Fruit fly (Drosophila melanogaster) whole organism, embryonic: ENCODE measurements around the gene Rbcn-3B.

ENCODE experiments used
- CG10462 ChIP-seq: fragments of 200-800 bp; sonication (Bioruptor generic); optimal IDR thresholded peaks from 2 replicates; lab custom pipeline; 2016; ENCODE audit warnings: missing biosample characterization, missing genetic modification characterization
- CG10979 ChIP-seq: fragments of 200-800 bp; sonication (Bioruptor generic); optimal IDR thresholded peaks from 2 replicates; lab custom pipeline; 2018; ENCODE audit warnings: missing biosample characterization, mild to moderate bottlenecking, missing genetic modification characterization, moderate library complexity
- CG12071 ChIP-seq: fragments of 200-800 bp; sonication (Bioruptor generic); optimal IDR thresholded peaks from 3 replicates; lab custom pipeline; 2018; ENCODE audit warnings: missing biosample characterization, mild to moderate bottlenecking, missing genetic modification characterization
- CG12155 ChIP-seq: fragments of 200-800 bp; sonication (Bioruptor generic); optimal IDR thresholded peaks from 3 replicates; lab custom pipeline; 2016; ENCODE audit warnings: missing biosample characterization, missing genetic modification characterization
- CG12219 ChIP-seq: fragments of 200-800 bp; sonication (Bioruptor generic); optimal IDR thresholded peaks from 3 replicates; lab custom pipeline; 2018; ENCODE audit warnings: missing biosample characterization, mild to moderate bottlenecking, missing genetic modification characterization
- CG1233 ChIP-seq: fragments of 200-800 bp; sonication (Bioruptor generic); optimal IDR thresholded peaks from 4 replicates; lab custom pipeline; 2018; ENCODE audit warnings: missing biosample characterization, mild to moderate bottlenecking, missing genetic modification characterization
- CG16815 ChIP-seq: fragments of 200-800 bp; sonication (Bioruptor generic); optimal IDR thresholded peaks from 3 replicates; lab custom pipeline; 2017; ENCODE audit warnings: missing biosample characterization, mild to moderate bottlenecking, missing genetic modification characterization
- CG17912 ChIP-seq: fragments of 200-800 bp; sonication (Bioruptor generic); optimal IDR thresholded peaks from 2 replicates; lab custom pipeline; 2018; ENCODE audit warnings: missing biosample characterization, mild to moderate bottlenecking, missing genetic modification characterization
- CG31388 ChIP-seq: fragments of 200-800 bp; sonication (Bioruptor generic); optimal IDR thresholded peaks from 2 replicates; lab custom pipeline; 2016; ENCODE audit warnings: missing biosample characterization, missing genetic modification characterization
- CG32532 ChIP-seq: fragments of 200-800 bp; sonication (Bioruptor generic); IDR thresholded peaks from 2 replicates; pipeline ENCODE4 v1.3.6; 2022; ENCODE audit warnings: missing biosample characterization, missing genetic modification characterization
- CG34422 ChIP-seq: fragments of 200-800 bp; sonication (Bioruptor generic); IDR thresholded peaks from 3 replicates; pipeline ENCODE4 v1.3.6; 2022; ENCODE audit warnings: missing biosample characterization, missing genetic modification characterization
- CG7556 ChIP-seq: fragments of 200-800 bp; sonication (Bioruptor generic); optimal IDR thresholded peaks from 2 replicates; lab custom pipeline; 2017; ENCODE audit warnings: missing biosample characterization, mild to moderate bottlenecking, missing genetic modification characterization
- CG8478 ChIP-seq: fragments of >200 bp; optimal IDR thresholded peaks from 2 replicates; lab custom pipeline; 2018
- CHES-1-like ChIP-seq: fragments of 200-800 bp; sonication (Bioruptor generic); optimal IDR thresholded peaks from 2 replicates; lab custom pipeline; 2016; ENCODE audit warnings: missing biosample characterization, missing genetic modification characterization
- CTCF ChIP-seq: fragments of 200-800 bp; sonication (Bioruptor generic); optimal IDR thresholded peaks from 2 replicates; lab custom pipeline; 2017; ENCODE audit warnings: missing biosample characterization, mild to moderate bottlenecking, missing genetic modification characterization, moderate library complexity
- Dfd ChIP-seq, 2 experiments: fragments of >200 bp; optimal IDR thresholded peaks; 2 replicates each; lab custom pipeline; 2017; ENCODE audit warnings: missing biosample characterization in 2 of 2, missing genetic modification characterization in 2 of 2
- Dll ChIP-seq: fragments of 200-800 bp; sonication (Bioruptor generic); IDR thresholded peaks from 4 replicates; pipeline ENCODE4 v1.3.6; 2022; ENCODE audit warnings: missing biosample characterization, missing genetic modification characterization; ENCODE audit not compliant: partially characterized antibody
- Dp ChIP-seq: fragments of 200-800 bp; sonication (Bioruptor generic); optimal IDR thresholded peaks from 2 replicates; lab custom pipeline; 2018; ENCODE audit warnings: missing biosample characterization, mild to moderate bottlenecking, missing genetic modification characterization, moderate library complexity
- Drgx ChIP-seq: fragments of 200-800 bp; sonication (Bioruptor generic); IDR thresholded peaks from 2 replicates; pipeline ENCODE4 v1.3.6; 2022; ENCODE audit warnings: missing biosample characterization, missing genetic modification characterization
- Fer3 ChIP-seq: fragments of 200-800 bp; sonication (Bioruptor generic); optimal IDR thresholded peaks from 2 replicates; lab custom pipeline; 2018; ENCODE audit warnings: missing biosample characterization, mild to moderate bottlenecking, missing genetic modification characterization, moderate library complexity
- H2.0 ChIP-seq: fragments of 200-800 bp; sonication (Bioruptor generic); IDR thresholded peaks from 2 replicates; pipeline ENCODE4 v1.3.6; 2022; ENCODE audit warnings: missing biosample characterization, missing genetic modification characterization
- HHEX ChIP-seq: fragments of 200-800 bp; sonication (Bioruptor generic); optimal IDR thresholded peaks from 3 replicates; lab custom pipeline; 2017; ENCODE audit warnings: missing biosample characterization, mild to moderate bottlenecking, missing genetic modification characterization, missing genetic modification reagents
- HLH4C ChIP-seq: fragments of 200-800 bp; sonication (Bioruptor generic); IDR thresholded peaks from 3 replicates; pipeline ENCODE4 v1.3.6; 2022; ENCODE audit warnings: missing biosample characterization, missing genetic modification characterization; ENCODE audit not compliant: partially characterized antibody
- MTF-1 ChIP-seq: fragments of 200-800 bp; sonication (Bioruptor generic); optimal IDR thresholded peaks from 2 replicates; lab custom pipeline; 2018; ENCODE audit warnings: missing biosample characterization, mild to moderate bottlenecking, missing genetic modification characterization, borderline replicate concordance
- Meics ChIP-seq: fragments of 200-800 bp; sonication (Bioruptor generic); optimal IDR thresholded peaks from 2 replicates; lab custom pipeline; 2017; ENCODE audit warnings: missing biosample characterization, mild to moderate bottlenecking, missing genetic modification characterization
- NC2α ChIP-seq: fragments of 200-800 bp; sonication (Bioruptor generic); optimal IDR thresholded peaks from 2 replicates; lab custom pipeline; 2016; ENCODE audit warnings: missing biosample characterization, missing genetic modification characterization
- Nf-YC ChIP-seq: fragments of 200-800 bp; optimal IDR thresholded peaks from 3 replicates; lab custom pipeline; 2019; ENCODE audit warnings: missing biosample characterization, mild to moderate bottlenecking, missing genetic modification characterization, moderate library complexity
- Scr ChIP-seq: fragments of 200-800 bp; sonication (Bioruptor generic); IDR thresholded peaks from 2 replicates; pipeline ENCODE4 v1.3.6; 2022; ENCODE audit warnings: missing biosample characterization, missing genetic modification characterization; ENCODE audit not compliant: partially characterized antibody
- Tbp ChIP-seq: fragments of >200 bp; optimal IDR thresholded peaks from 2 replicates; lab custom pipeline; 2018; ENCODE audit warnings: missing biosample characterization, missing genetic modification characterization
- bcd ChIP-seq: fragments of 200-800 bp; sonication (Bioruptor generic); optimal IDR thresholded peaks from 2 replicates; lab custom pipeline; 2017; ENCODE audit warnings: missing biosample characterization, mild to moderate bottlenecking, missing genetic modification characterization
- bsh ChIP-seq, 2 experiments: fragments of 200-800 bp; sonication (Bioruptor generic); optimal IDR thresholded peaks; 2 replicates each; lab custom pipeline; 2017 to 2018; ENCODE audit warnings: mild to moderate bottlenecking in 2 of 2, missing biosample characterization in 2 of 2, missing genetic modification characterization in 2 of 2, moderate library complexity in 1 of 2
- chif ChIP-seq, 2 experiments: fragments of 200-800 bp; sonication (Bioruptor generic); optimal IDR thresholded peaks; 3 replicates each; lab custom pipeline; 2016; ENCODE audit warnings: missing biosample characterization in 2 of 2, missing genetic modification characterization in 2 of 2
- crol ChIP-seq: fragments of 200-800 bp; sonication (Bioruptor generic); IDR thresholded peaks from 2 replicates; pipeline ENCODE4 v1.3.6; 2022; ENCODE audit warnings: missing biosample characterization, missing genetic modification characterization
- dan ChIP-seq: fragments of 200-800 bp; sonication (Bioruptor generic); IDR thresholded peaks from 2 replicates; pipeline ENCODE4 v1.3.6; 2022; ENCODE audit warnings: missing biosample characterization, missing genetic modification characterization
- gfzf ChIP-seq: fragments of 200-800 bp; sonication (Bioruptor generic); optimal IDR thresholded peaks from 2 replicates; lab custom pipeline; 2016; ENCODE audit warnings: missing biosample characterization, mild to moderate bottlenecking, missing genetic modification characterization, moderate library complexity
- ham ChIP-seq: fragments of 200-800 bp; sonication (Bioruptor generic); IDR thresholded peaks from 2 replicates; pipeline ENCODE4 v1.3.6; 2022; ENCODE audit warnings: missing biosample characterization, missing genetic modification characterization
- hb ChIP-seq: fragments of 200-800 bp; sonication (Bioruptor generic); IDR thresholded peaks from 3 replicates; pipeline ENCODE4 v1.3.6; 2022; ENCODE audit warnings: missing biosample characterization, missing genetic modification characterization; ENCODE audit not compliant: partially characterized antibody
- insv ChIP-seq, 2 experiments: fragments of 200-800 bp; sonication (Bioruptor generic); optimal IDR thresholded peaks; 3 replicates each; lab custom pipeline; 2016 to 2018; ENCODE audit warnings: missing biosample characterization in 2 of 2, missing genetic modification characterization in 2 of 2
- jumu ChIP-seq: fragments of 200-800 bp; sonication (Bioruptor generic); optimal IDR thresholded peaks from 3 replicates; lab custom pipeline; 2016; ENCODE audit warnings: missing biosample characterization, missing genetic modification characterization
- oc ChIP-seq: fragments of 200-800 bp; sonication (Bioruptor generic); optimal IDR thresholded peaks from 2 replicates; lab custom pipeline; 2018; ENCODE audit warnings: missing biosample characterization, mild to moderate bottlenecking, missing genetic modification characterization, moderate library complexity
- pzg ChIP-seq: fragments of 200-800 bp; sonication (Bioruptor generic); optimal IDR thresholded peaks from 3 replicates; lab custom pipeline; 2018; ENCODE audit warnings: missing biosample characterization, mild to moderate bottlenecking, missing genetic modification characterization, moderate library complexity
- ro ChIP-seq: fragments of 200-800 bp; sonication (Bioruptor generic); IDR thresholded peaks from 2 replicates; pipeline ENCODE4 v1.3.6; 2022; ENCODE audit warnings: missing biosample characterization, missing genetic modification characterization
- sd ChIP-seq: fragments of 200-800 bp; sonication (Bioruptor generic); optimal IDR thresholded peaks from 3 replicates; lab custom pipeline; 2018; ENCODE audit warnings: missing biosample characterization, mild to moderate bottlenecking, missing genetic modification characterization, moderate library complexity
- sima ChIP-seq: fragments of 200-800 bp; sonication (Bioruptor generic); optimal IDR thresholded peaks from 2 replicates; lab custom pipeline; 2016; ENCODE audit warnings: missing biosample characterization, missing genetic modification characterization
- slbo ChIP-seq: fragments of 200-800 bp; sonication (Bioruptor generic); IDR thresholded peaks from 2 replicates; pipeline ENCODE4 v1.3.6; 2022; ENCODE audit warnings: missing biosample characterization, missing genetic modification characterization
- sob ChIP-seq: fragments of 200-800 bp; sonication (Bioruptor generic); IDR thresholded peaks from 2 replicates; pipeline ENCODE4 v1.3.6; 2022; ENCODE audit warnings: missing biosample characterization, missing genetic modification characterization
- tup ChIP-seq: fragments of 200-800 bp; sonication (Bioruptor generic); optimal IDR thresholded peaks from 2 replicates; lab custom pipeline; 2016; ENCODE audit warnings: missing biosample characterization, mild to moderate bottlenecking, missing genetic modification characterization, moderate library complexity
- usp ChIP-seq: fragments of >200 bp; optimal IDR thresholded peaks from 2 replicates; lab custom pipeline; 2017; ENCODE audit warnings: missing biosample characterization, missing genetic modification characterization
- zen2 ChIP-seq: fragments of 200-800 bp; sonication (Bioruptor generic); IDR thresholded peaks from 3 replicates; pipeline ENCODE4 v1.3.6; 2022; ENCODE audit warnings: missing biosample characterization, missing genetic modification characterization; ENCODE audit not compliant: partially characterized antibody

The Rbcn-3B gene

DNA sequence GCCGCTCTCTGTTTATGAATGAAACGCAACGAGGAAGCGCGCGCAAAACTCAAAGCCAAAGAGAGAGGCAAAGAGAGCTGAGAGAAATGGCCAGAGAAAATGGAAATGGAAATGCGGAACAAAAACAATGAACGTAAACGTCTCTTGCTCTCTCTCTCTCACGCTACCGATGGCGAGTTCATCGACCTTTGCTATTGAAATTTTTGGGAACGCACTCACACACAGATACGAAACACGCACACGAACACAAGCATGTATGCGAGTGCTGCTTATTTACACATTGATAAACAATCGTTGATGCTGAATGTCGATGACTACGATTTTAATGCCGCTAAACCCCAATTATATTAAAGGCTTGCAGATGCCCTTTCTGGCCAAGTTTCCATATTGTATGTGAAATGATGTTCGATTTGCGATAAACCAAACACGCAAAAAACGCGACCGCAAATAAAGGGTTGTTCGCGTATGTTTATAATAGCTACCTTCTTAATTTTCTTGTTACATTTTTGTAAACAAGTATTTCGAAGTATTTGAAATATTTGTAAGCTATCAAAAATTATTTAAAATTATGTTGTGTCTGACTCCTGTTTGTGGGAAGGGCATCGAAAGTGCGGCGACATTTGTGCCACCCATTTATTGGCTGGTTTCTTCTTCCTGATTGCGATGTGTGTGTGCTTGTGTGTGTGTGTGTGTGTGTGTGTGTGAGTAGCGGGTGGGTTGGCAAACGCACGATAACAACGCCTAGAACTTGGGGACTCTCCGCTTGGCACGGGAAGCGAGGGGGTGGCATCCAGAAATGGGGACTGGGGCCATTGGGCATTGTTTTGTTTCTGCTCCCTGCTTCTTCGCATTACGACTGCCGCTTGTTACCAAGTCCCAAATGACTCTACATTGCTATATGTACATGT, 34.9 kb downstream of the Rbcn-3B start (continued):
- TF ChIP-seq Scr (no peak), slbo (GFP tag; lab: Robert Waterston, UW) (peak; percentile 64), pzg (GFP tag; lab: Kevin White, UChicago) (no peak), CTCF (GFP tag; lab: Kevin White, UChicago) (peak; percentile 40), zen2 (0 out of 3 replicates have a peak, but pooled peaks have one; percentile 32), CG7556 (GFP tag; lab: Kevin White, UChicago) (peak; percentile 89), bsh (GFP tag; optimal IDR thresholded peaks at IDR 0.05; lab: Kevin White, UChicago) (peak in 1 of 2 experiments; percentile 85), CG8478 (lab: Kevin White, UChicago) (no peak), Meics (GFP tag; lab: Kevin White, UChicago) (peak; percentile 66), Fer3 (tag; lab: Kevin White, UChicago) (peak; percentile 41), dan (GFP tag; lab: Robert Waterston, UW) (no peak), H2.0 (peak; percentile 7; the same call in 1 of the 2 replicates), CG34422 (GFP tag; lab: Robert Waterston, UW) (0 out of 3 replicates have a peak, but pooled peaks have one; percentile 8), ham (no peak), CG12071 (GFP tag; lab: Kevin White, UChicago) (peak; percentile 2), Dfd (GFP tag; optimal IDR thresholded peaks at IDR 0.05; lab: Kevin White, UChicago) (no peak), CG10979 (tag; lab: Kevin White, UChicago) (peak; percentile 88), CG10462 (GFP tag; lab: Kevin White, UChicago) (peak; percentile 6), oc (peak; percentile 47), sd (tag; lab: Kevin White, UChicago) (peak; percentile 68), CG1233 (GFP tag; lab: Kevin White, UChicago) (peak; percentile 62), CG12155 (GFP tag; lab: Kevin White, UChicago) (peak; percentile 58), CG12219 (peak; percentile 63), CG31388 (GFP tag; lab: Kevin White, UChicago) (no peak), CG16815 (GFP tag; lab: Kevin White, UChicago) (peak; percentile 71), gfzf (GFP tag; lab: Kevin White, UChicago) (no peak), sima (GFP tag; lab: Kevin White, UChicago) (peak; percentile 27), chif (GFP tag; optimal IDR thresholded peaks at IDR 0.05; lab: Kevin White, UChicago) (peak; percentile 62 to 64), ro (GFP tag; lab: Robert Waterston, UW) (no peak), NC2α (GFP tag; lab: Kevin White, UChicago) (peak; percentile 45), usp (GFP tag; lab: Kevin White, UChicago) (peak; percentile 19), tup (GFP tag; lab: Kevin White, UChicago) (no peak), jumu (GFP tag; lab: Kevin White, UChicago) (peak; percentile 29), CG32532 (GFP tag; lab: Robert Waterston, UW) (no peak), Drgx (GFP tag; lab: Robert Waterston, UW) (no peak), Dll (no peak), CHES-1-like (GFP tag; lab: Kevin White, UChicago) (peak; percentile 63), hb (no peak), HLH4C (GFP tag; lab: Robert Waterston, UW) (no peak), HHEX (GFP tag; lab: Kevin White, UChicago) (peak; percentile 49), crol (GFP tag; lab: Robert Waterston, UW) (peak; percentile 80), sob (GFP tag; lab: Robert Waterston, UW) (no peak; the same call in 1 of the 2 replicates), bcd (peak; percentile 82), Nf-YC (tag; lab: Kevin White, UChicago) (peak; percentile 49), insv (GFP tag; optimal IDR thresholded peaks at IDR 0.05; lab: Kevin White, UChicago) (no peak), Dp (GFP tag; lab: Kevin White, UChicago) (no peak), CG17912 (no peak), MTF-1 (GFP tag; lab: Kevin White, UChicago) (no peak), Tbp (no peak)
